Worm (Caenorhabditis elegans) whole organism, L2 larva: ENCODE results near the gene Y39G8B.7.

Experiments
- C34F6.9 ChIP-seq: fragments of 150-350 bp; optimal IDR thresholded peaks from 2 replicates; lab custom pipeline; 2014; ENCODE audit warnings: missing biosample characterization, missing genetic modification characterization
- F13H6.1 ChIP-seq: sonication (generic microtip); optimal IDR thresholded peaks from 2 replicates; lab custom pipeline; 2016; ENCODE audit warnings: missing genetic modification characterization, missing compliant biosample characterization
- R02D3.7 ChIP-seq: fragments of 150-350 bp; optimal IDR thresholded peaks from 2 replicates; lab custom pipeline; 2014; ENCODE audit warnings: missing biosample characterization, missing genetic modification characterization
- Y55F3AM.14 ChIP-seq: fragments of 200-800 bp; sonication (Bioruptor generic); optimal IDR thresholded peaks from 2 replicates; lab custom pipeline; 2018; ENCODE audit warnings: mild to moderate bottlenecking, missing genetic modification characterization, missing compliant biosample characterization
- ZK546.5 ChIP-seq: sonication (generic microtip); optimal IDR thresholded peaks from 2 replicates; lab custom pipeline; 2017; ENCODE audit warnings: missing biosample characterization, missing genetic modification characterization
- alr-1 ChIP-seq: fragments of 150-350 bp; optimal IDR thresholded peaks from 2 replicates; lab custom pipeline; 2014; ENCODE audit warnings: missing biosample characterization, missing genetic modification characterization
- aly-2 ChIP-seq: fragments of 150-350 bp; optimal IDR thresholded peaks from 2 replicates; lab custom pipeline; 2014; ENCODE audit warnings: missing biosample characterization, missing genetic modification characterization
- ama-1 ChIP-seq: fragments of 150-350 bp; optimal IDR thresholded peaks from 2 replicates; lab custom pipeline; 2018; ENCODE audit warnings: inconsistent platforms
- ceh-16 ChIP-seq: fragments of 150-350 bp; optimal IDR thresholded peaks from 2 replicates; lab custom pipeline; 2014; ENCODE audit warnings: missing biosample characterization, missing genetic modification characterization
- crh-2 ChIP-seq: sonication (generic microtip); optimal IDR thresholded peaks from 2 replicates; lab custom pipeline; 2017; ENCODE audit warnings: missing biosample characterization, missing genetic modification characterization
- dmd-4 ChIP-seq: sonication (generic microtip); optimal IDR thresholded peaks from 2 replicates; lab custom pipeline; 2017; ENCODE audit warnings: missing biosample characterization, missing genetic modification characterization
- egl-27 ChIP-seq: sonication (generic microtip); optimal IDR thresholded peaks from 3 replicates; lab custom pipeline; 2017; ENCODE audit warnings: missing biosample characterization, missing genetic modification reagents, missing genetic modification characterization
- elt-1 ChIP-seq: fragments of 150-350 bp; optimal IDR thresholded peaks from 2 replicates; lab custom pipeline; 2014; ENCODE audit warnings: missing biosample characterization, missing genetic modification characterization
- fos-1 ChIP-seq: fragments of 150-350 bp; optimal IDR thresholded peaks from 2 replicates; lab custom pipeline; 2014; ENCODE audit warnings: missing biosample characterization, missing genetic modification characterization
- gmeb-1 ChIP-seq: fragments of 150-350 bp; optimal IDR thresholded peaks from 2 replicates; lab custom pipeline; 2014; ENCODE audit warnings: missing biosample characterization, missing genetic modification characterization
- lin-11 ChIP-seq: fragments of 150-350 bp; sonication (generic microtip); optimal IDR thresholded peaks from 2 replicates; lab custom pipeline; 2014; ENCODE audit warnings: missing biosample characterization, missing genetic modification characterization, inconsistent platforms, mixed read lengths
- lin-13 ChIP-seq: fragments of 150-350 bp; optimal IDR thresholded peaks from 2 replicates; lab custom pipeline; 2014; ENCODE audit warnings: missing biosample characterization, missing genetic modification reagents, missing genetic modification characterization
- lin-39 ChIP-seq: fragments of 150-350 bp; optimal IDR thresholded peaks from 2 replicates; lab custom pipeline; 2014; ENCODE audit warnings: missing biosample characterization, missing genetic modification reagents, missing genetic modification characterization
- lsy-2 ChIP-seq, 2 experiments: fragments of 150-350 bp in 1 of 2; sonication (generic microtip) in 1 of 2; optimal IDR thresholded peaks; 2 replicates each; lab custom pipeline; 2014 to 2017; ENCODE audit warnings: missing biosample characterization in 2 of 2, missing genetic modification characterization in 2 of 2
- mab-5 ChIP-seq: fragments of 150-350 bp; optimal IDR thresholded peaks from 2 replicates; lab custom pipeline; 2014; ENCODE audit warnings: missing biosample characterization, missing genetic modification characterization
- mbf-1 ChIP-seq: sonication (generic microtip); optimal IDR thresholded peaks from 2 replicates; lab custom pipeline; 2017; ENCODE audit warnings: missing biosample characterization, missing genetic modification characterization
- mdl-1 ChIP-seq, 2 experiments: fragments of 150-350 bp in 1 of 2; sonication (generic microtip) in 1 of 2; optimal IDR thresholded peaks; 2 replicates each; lab custom pipeline; 2017; ENCODE audit warnings: missing biosample characterization in 2 of 2, missing genetic modification characterization in 2 of 2
- nhr-10 ChIP-seq: sonication (generic microtip); optimal IDR thresholded peaks from 2 replicates; lab custom pipeline; 2017; ENCODE audit warnings: missing biosample characterization, missing genetic modification characterization
- nhr-11 ChIP-seq: fragments of 150-350 bp; optimal IDR thresholded peaks from 2 replicates; lab custom pipeline; 2014; ENCODE audit warnings: missing biosample characterization, missing genetic modification characterization
- nhr-12 ChIP-seq: fragments of 150-350 bp; optimal IDR thresholded peaks from 2 replicates; lab custom pipeline; 2014; ENCODE audit warnings: missing biosample characterization, missing genetic modification characterization
- nhr-129 ChIP-seq: fragments of 150-350 bp; optimal IDR thresholded peaks from 2 replicates; lab custom pipeline; 2014; ENCODE audit warnings: missing biosample characterization, missing genetic modification characterization
- nhr-21 ChIP-seq: fragments of 150-350 bp; optimal IDR thresholded peaks from 2 replicates; lab custom pipeline; 2014; ENCODE audit warnings: missing biosample characterization, missing genetic modification characterization
- nhr-23 ChIP-seq: fragments of 150-350 bp; optimal IDR thresholded peaks from 2 replicates; lab custom pipeline; 2014; ENCODE audit warnings: missing biosample characterization, missing genetic modification reagents, missing genetic modification characterization
- nhr-25 ChIP-seq: fragments of 150-350 bp; sonication (generic microtip); optimal IDR thresholded peaks from 3 replicates; lab custom pipeline; 2014; ENCODE audit warnings: missing biosample characterization, missing genetic modification characterization
- nhr-6 ChIP-seq: fragments of 150-350 bp; optimal IDR thresholded peaks from 2 replicates; lab custom pipeline; 2014; ENCODE audit warnings: missing biosample characterization, missing genetic modification characterization
- nhr-77 ChIP-seq: fragments of 150-350 bp; optimal IDR thresholded peaks from 2 replicates; lab custom pipeline; 2014; ENCODE audit warnings: missing biosample characterization, missing genetic modification characterization
- peb-1 ChIP-seq: fragments of 150-350 bp; optimal IDR thresholded peaks from 2 replicates; lab custom pipeline; 2014; ENCODE audit warnings: missing biosample characterization, missing genetic modification characterization
- sem-4 ChIP-seq: fragments of 150-350 bp; optimal IDR thresholded peaks from 2 replicates; lab custom pipeline; 2014; ENCODE audit warnings: missing biosample characterization, missing genetic modification reagents, missing genetic modification characterization
- skn-1 ChIP-seq: sonication (generic microtip); optimal IDR thresholded peaks from 2 replicates; lab custom pipeline; 2017; ENCODE audit warnings: missing biosample characterization, missing genetic modification characterization
- sma-3 ChIP-seq: sonication (generic microtip); optimal IDR thresholded peaks from 2 replicates; lab custom pipeline; 2016; ENCODE audit warnings: missing genetic modification reagents, missing genetic modification characterization, missing compliant biosample characterization
- sma-9 ChIP-seq, 2 experiments: fragments of 150-350 bp in 1 of 2; sonication (generic microtip) in 1 of 2; optimal IDR thresholded peaks; 2 replicates each; lab custom pipeline; 2014 to 2016; ENCODE audit warnings: missing genetic modification characterization in 2 of 2, mild to moderate bottlenecking in 1 of 2, missing biosample characterization in 1 of 2, missing compliant biosample characterization in 1 of 2, missing genetic modification reagents in 1 of 2, moderate library complexity in 1 of 2
- snpc-4 ChIP-seq: fragments of 150-350 bp; optimal IDR thresholded peaks from 2 replicates; lab custom pipeline; 2014; ENCODE audit warnings: missing biosample characterization, missing genetic modification characterization
- unc-55 ChIP-seq: fragments of 150-350 bp; sonication (generic microtip); optimal IDR thresholded peaks from 3 replicates; lab custom pipeline; 2014; ENCODE audit warnings: missing biosample characterization, missing genetic modification reagents, missing genetic modification characterization
- unc-62 ChIP-seq: fragments of 150-350 bp; optimal IDR thresholded peaks from 2 replicates; lab custom pipeline; 2014; ENCODE audit warnings: missing biosample characterization, missing genetic modification reagents, missing genetic modification characterization
- zag-1 ChIP-seq: fragments of 150-350 bp; optimal IDR thresholded peaks from 2 replicates; lab custom pipeline; 2014; ENCODE audit warnings: missing biosample characterization, missing genetic modification characterization
- ztf-4 ChIP-seq: fragments of 150-350 bp; optimal IDR thresholded peaks from 2 replicates; lab custom pipeline; 2014; ENCODE audit warnings: missing biosample characterization, missing genetic modification characterization

Gene Y39G8B.7

ce11 chrII:13994934-13995333 is at the start of gene Y39G8B.7:
Y39G8B.7 (minus strand) TSS chrII:13995034.
- no peak for TF ChIP-seq unc-55 (GFP tag; lab: Kevin White, UChicago)
- no peak for TF ChIP-seq mbf-1 (tag; lab: Kevin White, UChicago)

ce11 chrII:14044199-14044598 is 49.4 kb upstream of the Y39G8B.7 start:
- peak; percentile 51 for TF ChIP-seq ztf-4 (tag; lab: Kevin White, UChicago)
- peak; percentile 81 for TF ChIP-seq C34F6.9 (tag; lab: Kevin White, UChicago)
- TF ChIP-seq crh-2, result peak; percentile 80
- TF ChIP-seq egl-27, result peak; percentile 14
- TF ChIP-seq nhr-77, result no peak
- no peak for TF ChIP-seq elt-1 (tag; lab: Kevin White, UChicago)
- TF ChIP-seq lin-13, result peak; percentile 67
- no peak for TF ChIP-seq mbf-1 (tag; lab: Kevin White, UChicago)
- TF ChIP-seq nhr-6, result peak; percentile 3
- peak; percentile 92 for TF ChIP-seq F13H6.1 (tag; lab: Kevin White, UChicago)
- peak; percentile 87 for TF ChIP-seq sma-9 (GFP tag; optimal IDR thresholded peaks at IDR 0.05; lab: Kevin White, UChicago)
- TF ChIP-seq sma-9 (tag; optimal IDR thresholded peaks at IDR 0.05; lab: Kevin White, UChicago), result no peak
- no peak for TF ChIP-seq lin-39 (tag; lab: Kevin White, UChicago)
- no peak for TF ChIP-seq snpc-4 (tag; lab: Kevin White, UChicago)
- TF ChIP-seq nhr-129 (tag; lab: Kevin White, UChicago), result peak; percentile 90
- TF ChIP-seq gmeb-1 (tag; lab: Kevin White, UChicago), result peak; percentile 20
- peak; percentile 53 for TF ChIP-seq zag-1 (tag; lab: Kevin White, UChicago)
- TF ChIP-seq ama-1 (lab: Kevin White, UChicago), result peak; percentile 38
- TF ChIP-seq nhr-11 (tag; lab: Kevin White, UChicago), result peak; percentile 7
- peak; percentile 61 for TF ChIP-seq fos-1 (tag; lab: Kevin White, UChicago)
- TF ChIP-seq ceh-16 (tag; lab: Kevin White, UChicago), result no peak
- TF ChIP-seq Y55F3AM.14, result peak; percentile 22
- TF ChIP-seq skn-1 (tag; lab: Kevin White, UChicago), result no peak
- peak in 1 of 2 experiments; percentile 81 for TF ChIP-seq lsy-2 (tag; optimal IDR thresholded peaks at IDR 0.05; lab: Kevin White, UChicago)
- TF ChIP-seq sem-4 (tag; lab: Kevin White, UChicago), result peak; percentile 62
- peak; percentile 25 for TF ChIP-seq sma-3 (GFP tag; lab: Kevin White, UChicago)
- peak; percentile 32 for TF ChIP-seq unc-55 (GFP tag; lab: Kevin White, UChicago)
- peak; percentile 75 for TF ChIP-seq lin-11 (tag; lab: Kevin White, UChicago)
- TF ChIP-seq aly-2 (tag; lab: Kevin White, UChicago), result no peak
- TF ChIP-seq mdl-1 (tag; optimal IDR thresholded peaks at IDR 0.05; lab: Kevin White, UChicago), result peak; percentile 85 to 87
- TF ChIP-seq nhr-21 (tag; lab: Kevin White, UChicago), result peak; percentile 69

ce11 chrII:14042836-14043604 is 48.2 kb upstream of the Y39G8B.7 start:
- TF ChIP-seq fos-1 (tag; lab: Kevin White, UChicago) (peak; percentile 53), nhr-129 (tag; lab: Kevin White, UChicago) (peak; percentile 2), F13H6.1 (tag; lab: Kevin White, UChicago) (peak; percentile 48), crh-2 (peak; percentile 47), ZK546.5 (tag; lab: Kevin White, UChicago) (no peak), sma-9 (GFP tag; optimal IDR thresholded peaks at IDR 0.05; lab: Kevin White, UChicago) (peak; percentile 78), sma-9 (tag; optimal IDR thresholded peaks at IDR 0.05; lab: Kevin White, UChicago) (no peak), nhr-21 (tag; lab: Kevin White, UChicago) (peak; percentile 16), Y55F3AM.14 (no peak)

- TF ChIP-seq lsy-2 (tag; optimal IDR thresholded peaks at IDR 0.05; lab: Kevin White, UChicago) (peak; percentile 70 to 92), nhr-12 (tag; lab: Kevin White, UChicago) (no peak), peb-1 (tag; lab: Kevin White, UChicago) (no peak), nhr-25 (tag; lab: Kevin White, UChicago) (peak; percentile 80), sma-3 (GFP tag; lab: Kevin White, UChicago) (peak; percentile 85), Y55F3AM.14 (peak; percentile 96), gmeb-1 (tag; lab: Kevin White, UChicago) (peak; percentile 54), C34F6.9 (tag; lab: Kevin White, UChicago) (peak; percentile 84), sem-4 (tag; lab: Kevin White, UChicago) (peak; percentile 94), nhr-77 (peak; percentile 84), egl-27 (peak; percentile 89), lin-13 (peak; percentile 79), nhr-23 (tag; lab: Kevin White, UChicago) (no peak), ceh-16 (tag; lab: Kevin White, UChicago) (peak; percentile 74), ZK546.5 (tag; lab: Kevin White, UChicago) (peak; percentile 29), nhr-21 (tag; lab: Kevin White, UChicago) (peak; percentile 93), dmd-4 (tag; lab: Kevin White, UChicago) (no peak), F13H6.1 (tag; lab: Kevin White, UChicago) (peak; percentile 98), mab-5 (tag; lab: Kevin White, UChicago) (peak; percentile 87), alr-1 (no peak), nhr-10 (no peak), ztf-4 (tag; lab: Kevin White, UChicago) (peak; percentile 87), unc-62 (peak; percentile 67), R02D3.7 (tag; lab: Kevin White, UChicago) (peak; percentile 0), unc-55 (GFP tag; lab: Kevin White, UChicago) (peak; percentile 80), elt-1 (tag; lab: Kevin White, UChicago) (no peak)
These were observed 45.5 kb upstream of the Y39G8B.7 start for ce11 chrII:14040204-14040842.
